Fruit fly (Drosophila melanogaster): ENCODE measurements around the gene Shab.

Gene Shab

DNA sequence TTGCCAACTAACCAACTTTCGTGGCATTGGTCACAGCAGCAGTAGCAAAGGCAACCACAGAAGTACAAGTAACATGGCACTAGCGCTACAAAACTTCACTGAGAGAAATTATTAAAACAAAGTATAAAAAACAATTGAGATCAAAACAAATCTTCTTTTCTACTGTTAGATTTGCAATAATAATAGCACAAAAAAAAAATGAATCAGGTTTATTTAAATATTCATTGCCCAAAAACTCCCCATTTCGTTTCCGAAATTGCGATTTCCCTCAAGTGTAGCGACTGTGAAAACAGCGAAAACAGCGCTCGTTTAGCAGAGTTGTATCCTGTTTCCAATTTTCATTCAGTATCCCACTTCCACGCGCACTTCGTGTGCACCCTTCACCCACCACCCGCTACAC lies 18.5 kb downstream of the Shab start (continued):
- TF ChIP-seq chinmo (GFP tag; IDR thresholded peaks at IDR 0.05; ENCODE audit: partially characterized antibody): no peak
- no peak for TF ChIP-seq CG12744 (GFP tag; optimal IDR thresholded peaks at IDR 0.05)
- peak; percentile 71 for TF ChIP-seq Atf6 (GFP tag; IDR thresholded peaks at IDR 0.05)
- no peak for TF ChIP-seq insv (GFP tag; optimal IDR thresholded peaks at IDR 0.05)
- no peak for TF ChIP-seq YL-1 (GFP tag; optimal IDR thresholded peaks at IDR 0.05)
- TF ChIP-seq twi (tag; optimal IDR thresholded peaks at IDR 0.05): no peak
- TF ChIP-seq CG8290 (GFP tag; optimal IDR thresholded peaks at IDR 0.05): no peak
- TF ChIP-seq CG8290 (tag; optimal IDR thresholded peaks at IDR 0.05): peak in 1 of 2 experiments; percentile 13
- TF ChIP-seq CG10321 (GFP tag; IDR thresholded peaks at IDR 0.05): no peak
- TF ChIP-seq CG13296 (GFP tag; optimal IDR thresholded peaks at IDR 0.05): peak; percentile 37
- TF ChIP-seq gsb (GFP tag; IDR thresholded peaks at IDR 0.05): no peak
- no peak for TF ChIP-seq CG17802 (tag; optimal IDR thresholded peaks at IDR 0.05)
- no peak for TF ChIP-seq ap (GFP tag; IDR thresholded peaks at IDR 0.05)
- no peak; the same call in 1 of the 2 replicates for TF ChIP-seq Xrp1 (GFP tag; IDR thresholded peaks at IDR 0.05)
- no peak for TF ChIP-seq CG4404 (GFP tag; IDR thresholded peaks at IDR 0.05)
- no peak for TF ChIP-seq lbe (GFP tag; optimal IDR thresholded peaks at IDR 0.05)
- no peak for TF ChIP-seq CG1024 (GFP tag; IDR thresholded peaks at IDR 0.05)
- TF ChIP-seq Dip3 (GFP tag; optimal IDR thresholded peaks at IDR 0.05): no peak
- TF ChIP-seq CG14014 (GFP tag; IDR thresholded peaks at IDR 0.05): peak; percentile 66; the same call in 1 of the 2 replicates
- no peak for TF ChIP-seq Scr (GFP tag; IDR thresholded peaks at IDR 0.05; ENCODE audit: partially characterized antibody)
- TF ChIP-seq Opbp (GFP tag; IDR thresholded peaks at IDR 0.05; ENCODE audit: partially characterized antibody): no peak
- no peak for TF ChIP-seq Chrac-16 (GFP tag; optimal IDR thresholded peaks at IDR 0.05)
- peak; percentile 35 for TF ChIP-seq PHDP (tag; optimal IDR thresholded peaks at IDR 0.05)
- no peak for TF ChIP-seq CG33557 (GFP tag; optimal IDR thresholded peaks at IDR 0.05)
- TF ChIP-seq ranshi (GFP tag; IDR thresholded peaks at IDR 0.05): peak; percentile 48; the same call in 1 of the 2 replicates
- TF ChIP-seq Oli (tag; optimal IDR thresholded peaks at IDR 0.05): no peak
- TF ChIP-seq Bdp1 (GFP tag; optimal IDR thresholded peaks at IDR 0.05): no peak
- TF ChIP-seq bigmax (GFP tag; optimal IDR thresholded peaks at IDR 0.05): no peak
- TF ChIP-seq wdn (GFP tag; IDR thresholded peaks at IDR 0.05): peak; percentile 61
- TF ChIP-seq Sry-β (GFP tag; optimal IDR thresholded peaks at IDR 0.05): no peak
- TF ChIP-seq CG15269 (tag; optimal IDR thresholded peaks at IDR 0.05): peak; percentile 55
- TF ChIP-seq CG3163 (GFP tag; optimal IDR thresholded peaks at IDR 0.05): no peak
- TF ChIP-seq CG10959 (GFP tag; IDR thresholded peaks at IDR 0.05): no peak
- TF ChIP-seq zf30C (GFP tag; optimal IDR thresholded peaks at IDR 0.05): no peak
- no peak for TF ChIP-seq Eip74EF (GFP tag; optimal IDR thresholded peaks at IDR 0.05)
- TF ChIP-seq CG10979 (tag; optimal IDR thresholded peaks at IDR 0.05): no peak
- TF ChIP-seq Dp (GFP tag; optimal IDR thresholded peaks at IDR 0.05): no peak
- peak; percentile 30 for TF ChIP-seq CG10209 (GFP tag; optimal IDR thresholded peaks at IDR 0.05)
- no peak for TF ChIP-seq CG14860 (GFP tag; IDR thresholded peaks at IDR 0.05; ENCODE audit: partially characterized antibody)
- no peak for TF ChIP-seq phol (tag; optimal IDR thresholded peaks at IDR 0.05)
- TF ChIP-seq CG15696 (tag; optimal IDR thresholded peaks at IDR 0.05): no peak
- no peak for TF ChIP-seq sim (GFP tag; IDR thresholded peaks at IDR 0.05)
- no peak for TF ChIP-seq Mes4 (GFP tag; optimal IDR thresholded peaks at IDR 0.05)
- peak; percentile 30; the same call in 1 of the 2 replicates for TF ChIP-seq CG14667 (GFP tag; IDR thresholded peaks at IDR 0.05)
- peak; percentile 49; the same call in 1 of the 2 replicates for TF ChIP-seq Taf1 (GFP tag; IDR thresholded peaks at IDR 0.05)
- TF ChIP-seq CG14710 (tag; optimal IDR thresholded peaks at IDR 0.05): no peak
- TF ChIP-seq CG3407 (GFP tag; optimal IDR thresholded peaks at IDR 0.05): no peak
- no peak for TF ChIP-seq CG8281 (tag; optimal IDR thresholded peaks at IDR 0.05)
- TF ChIP-seq CG2202 (tag; optimal IDR thresholded peaks at IDR 0.05): no peak
- TF ChIP-seq CG8388 (GFP tag; optimal IDR thresholded peaks at IDR 0.05): no peak
- no peak for TF ChIP-seq knrl (GFP tag; IDR thresholded peaks at IDR 0.05; ENCODE audit: partially characterized antibody)

All from whole organism, embryonic.